1 fruit fly cellular context compared by ENCODE assay signal in the genomic region with DNA sequence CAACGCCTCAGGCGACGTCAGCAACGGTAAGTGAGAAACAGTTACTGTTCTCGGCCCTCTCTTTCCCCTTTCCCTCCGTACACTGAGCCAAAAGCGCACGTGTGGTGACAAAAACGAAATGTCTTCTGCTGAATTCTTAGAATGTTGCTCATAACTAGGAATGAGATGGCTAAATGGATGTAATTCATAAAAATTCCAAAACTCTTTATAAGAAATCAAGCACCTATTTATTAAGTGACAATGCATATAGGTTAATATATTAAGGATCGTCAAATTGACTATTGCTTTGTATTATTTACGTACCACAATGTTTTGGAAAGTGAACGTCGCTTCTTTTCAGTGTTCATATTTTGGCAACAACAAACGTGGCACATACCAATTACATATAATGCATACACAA.
TF ChIP-seq lines count a peak whose summit lies in the region.

No protein-coding gene starts in this region.

TF ChIP-seq in whole organism, embryonic, 481 proteins besides CTCF, POLR2A, EP300 and RAD21 (continued from another document):
- TF ChIP-seq pan (optimal IDR thresholded peaks at IDR 0.05; lab: Kevin White, UChicago) (no peak), pan (GFP tag; optimal IDR thresholded peaks at IDR 0.05 in 1 of 2, IDR thresholded peaks at IDR 0.05 in 1 of 2) (no peak), CG14014 (GFP tag; IDR thresholded peaks at IDR 0.05; lab: Robert Waterston, UW) (0 out of 2 replicates have a peak, but pooled peaks have one; percentile 16), hth (optimal IDR thresholded peaks at IDR 0.05; lab: Kevin White, UChicago) (no peak), gro (GFP tag; optimal IDR thresholded peaks at IDR 0.05; lab: Kevin White, UChicago) (peak; percentile 5), unc-4 (GFP tag; IDR thresholded peaks at IDR 0.05; lab: Robert Waterston, UW; ENCODE audit: partially characterized antibody) (no peak), pita (GFP tag; optimal IDR thresholded peaks at IDR 0.05; lab: Kevin White, UChicago) (no peak), CG30020 (tag; optimal IDR thresholded peaks at IDR 0.05; lab: Kevin White, UChicago) (no peak), lab (GFP tag; optimal IDR thresholded peaks at IDR 0.05; lab: Kevin White, UChicago) (peak; percentile 69), CG11695 (GFP tag; IDR thresholded peaks at IDR 0.05; lab: Robert Waterston, UW) (no peak), vvl (GFP tag; IDR thresholded peaks at IDR 0.05; lab: Robert Waterston, UW) (no peak), CG1792 (GFP tag; optimal IDR thresholded peaks at IDR 0.05; lab: Kevin White, UChicago) (no peak), CG15514 (GFP tag; optimal IDR thresholded peaks at IDR 0.05; lab: Kevin White, UChicago) (no peak), ewg (GFP tag; optimal IDR thresholded peaks at IDR 0.05; lab: Kevin White, UChicago) (no peak), tgo (GFP tag; IDR thresholded peaks at IDR 0.05; lab: Robert Waterston, UW) (0 out of 3 replicates have a peak, but pooled peaks have one; percentile 35), stwl (tag; optimal IDR thresholded peaks at IDR 0.05; lab: Kevin White, UChicago) (no peak), Blimp-1 (GFP tag; optimal IDR thresholded peaks at IDR 0.05; lab: Kevin White, UChicago) (no peak), CG31365 (tag; optimal IDR thresholded peaks at IDR 0.05; lab: Kevin White, UChicago) (no peak), CG2129 (GFP tag; IDR thresholded peaks at IDR 0.05; lab: Robert Waterston, UW; ENCODE audit: partially characterized antibody) (no peak), CG17385 (GFP tag; optimal IDR thresholded peaks at IDR 0.05; lab: Kevin White, UChicago) (peak; percentile 37), CG8089 (GFP tag; optimal IDR thresholded peaks at IDR 0.05; lab: Kevin White, UChicago) (no peak), CG1832 (GFP tag; optimal IDR thresholded peaks at IDR 0.05; lab: Kevin White, UChicago) (no peak), Lpt (GFP tag; optimal IDR thresholded peaks at IDR 0.05; lab: Kevin White, UChicago) (no peak), kah (GFP tag; optimal IDR thresholded peaks at IDR 0.05; lab: Kevin White, UChicago) (no peak), CG3726 (GFP tag; IDR thresholded peaks at IDR 0.05; lab: Robert Waterston, UW) (no peak), Hmx (GFP tag; optimal IDR thresholded peaks at IDR 0.05; lab: Kevin White, UChicago) (no peak), Hand (GFP tag; optimal IDR thresholded peaks at IDR 0.05; lab: Kevin White, UChicago) (peak; percentile 24), CG4424 (GFP tag; optimal IDR thresholded peaks at IDR 0.05; lab: Kevin White, UChicago) (peak; percentile 2), CG12769 (tag; optimal IDR thresholded peaks at IDR 0.05; lab: Kevin White, UChicago) (no peak), pfk (GFP tag; optimal IDR thresholded peaks at IDR 0.05; lab: Kevin White, UChicago) (no peak), CG17612 (GFP tag; IDR thresholded peaks at IDR 0.05; lab: Robert Waterston, UW) (no peak), zfh1 (GFP tag; IDR thresholded peaks at IDR 0.05; lab: Robert Waterston, UW) (no peak), nom (GFP tag; optimal IDR thresholded peaks at IDR 0.05; lab: Kevin White, UChicago) (no peak), CG4328 (GFP tag; optimal IDR thresholded peaks at IDR 0.05; lab: Kevin White, UChicago) (no peak), CG3407 (GFP tag; optimal IDR thresholded peaks at IDR 0.05; lab: Kevin White, UChicago) (no peak), Hr39 (optimal IDR thresholded peaks at IDR 0.05; lab: Kevin White, UChicago) (no peak), CG12155 (GFP tag; optimal IDR thresholded peaks at IDR 0.05; lab: Kevin White, UChicago) (no peak), MESR4 (GFP tag; optimal IDR thresholded peaks at IDR 0.05; lab: Kevin White, UChicago) (no peak), bigmax (GFP tag; optimal IDR thresholded peaks at IDR 0.05; lab: Kevin White, UChicago) (no peak), CG18011 (GFP tag; optimal IDR thresholded peaks at IDR 0.05; lab: Kevin White, UChicago) (no peak), eyg (GFP tag; optimal IDR thresholded peaks at IDR 0.05; lab: Kevin White, UChicago) (no peak), az2 (GFP tag; optimal IDR thresholded peaks at IDR 0.05; lab: Kevin White, UChicago) (no peak), tap (tag; optimal IDR thresholded peaks at IDR 0.05; lab: Kevin White, UChicago) (no peak), Lhr (GFP tag; optimal IDR thresholded peaks at IDR 0.05; lab: Kevin White, UChicago) (no peak), MBD-R2 (GFP tag; IDR thresholded peaks at IDR 0.05; lab: Robert Waterston, UW) (no peak), NfI (GFP tag; optimal IDR thresholded peaks at IDR 0.05; lab: Kevin White, UChicago) (peak; percentile 56)
